Fruit fly (Drosophila melanogaster) S2 (cell line): ENCODE results near the gene CG5131.

Experiments
- CG8478 ChIP-seq: fragments of >200 bp; optimal IDR thresholded peaks from 2 replicates; lab custom pipeline; 2018
- CTCF ChIP-seq, 2 experiments: fragments of >200 bp; optimal IDR thresholded peaks; 2 replicates each; lab custom pipeline; 2018

- TF ChIP-seq CTCF (optimal IDR thresholded peaks at IDR 0.05; lab: Kevin White, UChicago) (peak; percentile 37 to 57), CG8478 (lab: Kevin White, UChicago) (no peak)
Measured at dm6 chr2L:17500946-17501451, 16.7 kb downstream of the CG5131 start, which contains the start of the genes mEFTs and Dhc36C.
